Worm (Caenorhabditis elegans): ENCODE data around the gene F43G6.16.

- TF ChIP-seq nhr-237 (tag; optimal IDR thresholded peaks at IDR 0.05), result no peak
- TF ChIP-seq nhr-11 (tag; optimal IDR thresholded peaks at IDR 0.05), result no peak
- no peak for TF ChIP-seq snpc-4 (tag; optimal IDR thresholded peaks at IDR 0.05)
- TF ChIP-seq nhr-76 (tag; optimal IDR thresholded peaks at IDR 0.05), result no peak
- TF ChIP-seq fos-1 (tag; optimal IDR thresholded peaks at IDR 0.05), result no peak
- TF ChIP-seq nhr-77 (tag; optimal IDR thresholded peaks at IDR 0.05), result no peak
- TF ChIP-seq ztf-4 (tag; optimal IDR thresholded peaks at IDR 0.05), result no peak
- TF ChIP-seq eor-1 (tag; optimal IDR thresholded peaks at IDR 0.05), result no peak
- no peak for TF ChIP-seq ztf-11 (tag; optimal IDR thresholded peaks at IDR 0.05)
- no peak for TF ChIP-seq nhr-12 (tag; optimal IDR thresholded peaks at IDR 0.05)
- TF ChIP-seq elt-2 (tag; optimal IDR thresholded peaks at IDR 0.05), result peak; percentile 31
- peak; percentile 85 for TF ChIP-seq nfya-1 (tag; optimal IDR thresholded peaks at IDR 0.05; ENCODE audit: insufficient read depth)
- TF ChIP-seq lsy-12 (tag; optimal IDR thresholded peaks at IDR 0.05), result no peak
- TF ChIP-seq lin-39 (tag; optimal IDR thresholded peaks at IDR 0.05), result peak; percentile 24
These were observed 4.4 kb downstream of the F43G6.16 start, which contains the start of the genes patr-1 and dna-2 for ce11 chrII:11777893-11778480.

Data from whole organism, L3 larva.